Fruit fly (Drosophila melanogaster): ENCODE results near the gene CG5126.

CG5126 gene

dm6 chr2L:1183799-1184198 is at the start of gene CG5126, which contains the start of gene Tgt (continued):
- TF ChIP-seq Hey (tag; optimal IDR thresholded peaks at IDR 0.05) (peak; percentile 24), MESR4 (GFP tag; optimal IDR thresholded peaks at IDR 0.05) (peak; percentile 55), Xrp1 (GFP tag; IDR thresholded peaks at IDR 0.05) (no peak), Gsc (GFP tag; IDR thresholded peaks at IDR 0.05) (no peak), Pdp1 (GFP tag; optimal IDR thresholded peaks at IDR 0.05) (no peak), CG8281 (tag; optimal IDR thresholded peaks at IDR 0.05) (no peak), CG10209 (GFP tag; optimal IDR thresholded peaks at IDR 0.05) (no peak), Spps (tag; optimal IDR thresholded peaks at IDR 0.05) (no peak), Sox100B (GFP tag; optimal IDR thresholded peaks at IDR 0.05) (no peak), Chrac-16 (GFP tag; optimal IDR thresholded peaks at IDR 0.05) (no peak), CG9797 (GFP tag; optimal IDR thresholded peaks at IDR 0.05) (peak; percentile 63), CG4424 (GFP tag; optimal IDR thresholded peaks at IDR 0.05) (no peak)

dm6 chr2L:1230691-1231090 is 46.9 kb upstream of the CG5126 start:
- TF ChIP-seq CG10147 (GFP tag; optimal IDR thresholded peaks at IDR 0.05): peak; percentile 28
- TF ChIP-seq Nf-YC (tag; optimal IDR thresholded peaks at IDR 0.05): no peak
- TF ChIP-seq scrt (GFP tag; optimal IDR thresholded peaks at IDR 0.05): peak; percentile 10
- TF ChIP-seq CG1603 (tag; optimal IDR thresholded peaks at IDR 0.05): peak; percentile 44
- TF ChIP-seq tio (GFP tag; optimal IDR thresholded peaks at IDR 0.05): no peak
- TF ChIP-seq CG17912 (GFP tag; optimal IDR thresholded peaks at IDR 0.05): no peak
- TF ChIP-seq ranshi (GFP tag; IDR thresholded peaks at IDR 0.05): 0 out of 2 replicates have a peak, but pooled peaks have one; percentile 16
- no peak for TF ChIP-seq Eip74EF (GFP tag; optimal IDR thresholded peaks at IDR 0.05)
- TF ChIP-seq nerfin-1 (tag; optimal IDR thresholded peaks at IDR 0.05): no peak
- no peak for TF ChIP-seq CG9876 (GFP tag; optimal IDR thresholded peaks at IDR 0.05)
- no peak for TF ChIP-seq HLH4C (GFP tag; IDR thresholded peaks at IDR 0.05; ENCODE audit: partially characterized antibody)
- no peak for TF ChIP-seq Trl (optimal IDR thresholded peaks at IDR 0.05)
- TF ChIP-seq Trl (GFP tag; optimal IDR thresholded peaks at IDR 0.05): no peak
- TF ChIP-seq odd (GFP tag; optimal IDR thresholded peaks at IDR 0.05): no peak
- no peak for TF ChIP-seq chn (GFP tag; optimal IDR thresholded peaks at IDR 0.05)
- no peak for TF ChIP-seq D (optimal IDR thresholded peaks at IDR 0.05)
- no peak for TF ChIP-seq D (GFP tag; optimal IDR thresholded peaks at IDR 0.05)
- TF ChIP-seq CG4328 (GFP tag; optimal IDR thresholded peaks at IDR 0.05): no peak
- TF ChIP-seq D19B (GFP tag; optimal IDR thresholded peaks at IDR 0.05): no peak
- TF ChIP-seq shn (GFP tag; optimal IDR thresholded peaks at IDR 0.05): no peak
- peak; percentile 57 for TF ChIP-seq row (GFP tag; IDR thresholded peaks at IDR 0.05)
- TF ChIP-seq Lpt (GFP tag; optimal IDR thresholded peaks at IDR 0.05): no peak
- TF ChIP-seq CG2889 (GFP tag; IDR thresholded peaks at IDR 0.05): no peak; the same call in 2 of the 3 replicates
- no peak for TF ChIP-seq CG32767 (GFP tag; IDR thresholded peaks at IDR 0.05)
- peak; percentile 4 for TF ChIP-seq pnt (GFP tag; optimal IDR thresholded peaks at IDR 0.05)
- no peak for TF ChIP-seq CG6791 (GFP tag; IDR thresholded peaks at IDR 0.05; ENCODE audit: partially characterized antibody)
- TF ChIP-seq sug (tag; optimal IDR thresholded peaks at IDR 0.05): no peak
- no peak for TF ChIP-seq chif (GFP tag; optimal IDR thresholded peaks at IDR 0.05)
- TF ChIP-seq sens (GFP tag): peak; percentile 75
- peak; percentile 3 for TF ChIP-seq CG4424 (GFP tag; optimal IDR thresholded peaks at IDR 0.05)
- no peak for TF ChIP-seq CG5953 (GFP tag; IDR thresholded peaks at IDR 0.05)
- no peak for TF ChIP-seq Dad (GFP tag; optimal IDR thresholded peaks at IDR 0.05)
- no peak for TF ChIP-seq peb (GFP tag; IDR thresholded peaks at IDR 0.05)
- TF ChIP-seq sd (tag; optimal IDR thresholded peaks at IDR 0.05): no peak
- no peak for TF ChIP-seq CG4730 (GFP tag; IDR thresholded peaks at IDR 0.05)
- peak; percentile 59 for TF ChIP-seq dmrt99B (tag; optimal IDR thresholded peaks at IDR 0.05)
- TF ChIP-seq onecut (GFP tag; IDR thresholded peaks at IDR 0.05): 0 out of 2 replicates have a peak, but pooled peaks have one; percentile 20
- no peak for TF ChIP-seq CG6175 (GFP tag; IDR thresholded peaks at IDR 0.05)
- peak; percentile 40 for TF ChIP-seq CG3281 (GFP tag; optimal IDR thresholded peaks at IDR 0.05)
- TF ChIP-seq CG6683 (GFP tag; optimal IDR thresholded peaks at IDR 0.05): no peak

Measured in whole organism, embryonic.